Worm (Caenorhabditis elegans): ENCODE measurements around the gene Y11D7A.3.

Y11D7A.3 gene

ce11 chrIV:9198136-9198535 lies 34.8 kb upstream of the Y11D7A.3 start:
- TF ChIP-seq tbx-8 (GFP tag; optimal IDR thresholded peaks at IDR 0.05) (no peak), ceh-43 (GFP tag; optimal IDR thresholded peaks at IDR 0.05) (no peak), lin-32 (GFP tag; optimal IDR thresholded peaks at IDR 0.05) (no peak), hlh-1 (tag; optimal IDR thresholded peaks at IDR 0.05) (no peak), mls-2 (tag; optimal IDR thresholded peaks at IDR 0.05) (no peak), elt-3 (tag; optimal IDR thresholded peaks at IDR 0.05) (peak; percentile 43), sptf-1 (tag; optimal IDR thresholded peaks at IDR 0.05) (no peak), ceh-83 (GFP tag; optimal IDR thresholded peaks at IDR 0.05) (no peak)

ce11 chrIV:9199148-9199938 lies 33.5 kb upstream of the Y11D7A.3 start:
- no peak for TF ChIP-seq unc-120 (tag; optimal IDR thresholded peaks at IDR 0.05; ENCODE audit: poor library complexity, severe bottlenecking)
- no peak for TF ChIP-seq ceh-39 (tag; optimal IDR thresholded peaks at IDR 0.05)
- no peak for TF ChIP-seq elt-1 (tag; optimal IDR thresholded peaks at IDR 0.05; ENCODE audit: borderline replicate concordance, insufficient read depth)
- no peak for TF ChIP-seq sptf-1 (tag; optimal IDR thresholded peaks at IDR 0.05)
- no peak for TF ChIP-seq M03D4.4 (tag; optimal IDR thresholded peaks at IDR 0.05)
- no peak for TF ChIP-seq bed-3 (GFP tag; optimal IDR thresholded peaks at IDR 0.05)
- no peak for TF ChIP-seq lin-13 (tag; optimal IDR thresholded peaks at IDR 0.05)
- no peak for TF ChIP-seq sem-2 (GFP tag; optimal IDR thresholded peaks at IDR 0.05)
- no peak for TF ChIP-seq ces-1 (GFP tag; optimal IDR thresholded peaks at IDR 0.05)
- no peak for TF ChIP-seq ceh-83 (GFP tag; optimal IDR thresholded peaks at IDR 0.05)
- TF ChIP-seq mls-2 (tag; optimal IDR thresholded peaks at IDR 0.05) = no peak
- no peak for TF ChIP-seq ham-2 (GFP tag; optimal IDR thresholded peaks at IDR 0.05)
- TF ChIP-seq ceh-43 (GFP tag; optimal IDR thresholded peaks at IDR 0.05) = no peak
- TF ChIP-seq nhr-237 (tag; optimal IDR thresholded peaks at IDR 0.05) = no peak
- no peak for TF ChIP-seq flh-1 (GFP tag; optimal IDR thresholded peaks at IDR 0.05)
- no peak for TF ChIP-seq blmp-1 (tag; optimal IDR thresholded peaks at IDR 0.05)
- no peak for TF ChIP-seq ztf-11 (tag; optimal IDR thresholded peaks at IDR 0.05)
- TF ChIP-seq hlh-1 (tag; optimal IDR thresholded peaks at IDR 0.05) = no peak
- no peak for TF ChIP-seq lsy-2 (tag; optimal IDR thresholded peaks at IDR 0.05)

- TF ChIP-seq elt-1 (tag; optimal IDR thresholded peaks at IDR 0.05; ENCODE audit: borderline replicate concordance, insufficient read depth) (no peak), snpc-4 (tag; optimal IDR thresholded peaks at IDR 0.05) (no peak), ceh-83 (GFP tag; optimal IDR thresholded peaks at IDR 0.05) (no peak), zip-8 (tag; optimal IDR thresholded peaks at IDR 0.05) (no peak), nhr-28 (tag; optimal IDR thresholded peaks at IDR 0.05) (no peak), sem-2 (GFP tag; optimal IDR thresholded peaks at IDR 0.05) (no peak), nhr-76 (tag; optimal IDR thresholded peaks at IDR 0.05) (no peak), lin-32 (GFP tag; optimal IDR thresholded peaks at IDR 0.05) (no peak), flh-1 (GFP tag; optimal IDR thresholded peaks at IDR 0.05) (no peak), lin-13 (tag; optimal IDR thresholded peaks at IDR 0.05) (no peak), ztf-11 (tag; optimal IDR thresholded peaks at IDR 0.05) (no peak), mab-5 (tag; optimal IDR thresholded peaks at IDR 0.05) (no peak), mep-1 (tag; optimal IDR thresholded peaks at IDR 0.05) (no peak), ces-1 (GFP tag; optimal IDR thresholded peaks at IDR 0.05) (no peak), M03D4.4 (tag; optimal IDR thresholded peaks at IDR 0.05) (no peak)
Observed at ce11 chrIV:9199939-9200202, 33.0 kb upstream of the Y11D7A.3 start, which contains the start of gene wnk-1. TSS of gene wnk-1 (plus strand) at chrIV:9200103.

- TF ChIP-seq nhr-12 (tag; optimal IDR thresholded peaks at IDR 0.05) (no peak), ztf-11 (tag; optimal IDR thresholded peaks at IDR 0.05) (no peak), M03D4.4 (tag; optimal IDR thresholded peaks at IDR 0.05) (no peak), lin-13 (tag; optimal IDR thresholded peaks at IDR 0.05) (no peak), mls-2 (tag; optimal IDR thresholded peaks at IDR 0.05) (no peak), cnd-1 (tag; optimal IDR thresholded peaks at IDR 0.05) (no peak), ceh-39 (tag; optimal IDR thresholded peaks at IDR 0.05) (no peak), unc-39 (tag; optimal IDR thresholded peaks at IDR 0.05) (no peak), unc-62 (GFP tag; optimal IDR thresholded peaks at IDR 0.05) (no peak), sptf-1 (tag; optimal IDR thresholded peaks at IDR 0.05) (no peak), mep-1 (tag; optimal IDR thresholded peaks at IDR 0.05) (no peak), ces-1 (GFP tag; optimal IDR thresholded peaks at IDR 0.05) (no peak), zip-8 (tag; optimal IDR thresholded peaks at IDR 0.05) (no peak), unc-120 (tag; optimal IDR thresholded peaks at IDR 0.05; ENCODE audit: poor library complexity, severe bottlenecking) (no peak), pha-4 (tag; optimal IDR thresholded peaks at IDR 0.05) (no peak), elt-1 (tag; optimal IDR thresholded peaks at IDR 0.05; ENCODE audit: borderline replicate concordance, insufficient read depth) (no peak), nhr-28 (tag; optimal IDR thresholded peaks at IDR 0.05) (no peak), ham-2 (GFP tag; optimal IDR thresholded peaks at IDR 0.05) (no peak)
Observed at ce11 chrIV:9210841-9211240, 22.1 kb upstream of the Y11D7A.3 start.
